Fruit fly (Drosophila melanogaster): Measurements from ENCODE around the gene CG11109.

Gene CG11109

dm6 chr3L:22863367-22864078 is 8.5 kb upstream of the CG11109 start, which contains the start of gene CG33169 (continued):
- TF ChIP-seq oc (tag; optimal IDR thresholded peaks at IDR 0.05) = peak; percentile 76
- peak; percentile 46; the same call in 1 of the 2 replicates for TF ChIP-seq Atf6 (GFP tag; IDR thresholded peaks at IDR 0.05)
- TF ChIP-seq vvl (GFP tag; IDR thresholded peaks at IDR 0.05) = peak; percentile 91
- 0 out of 2 replicates have a peak, but pooled peaks have one; percentile 38 for TF ChIP-seq Nf-YA (GFP tag; IDR thresholded peaks at IDR 0.05)
- peak; percentile 35; the same call in 1 of the 2 replicates for TF ChIP-seq aop (GFP tag; IDR thresholded peaks at IDR 0.05)
- TF ChIP-seq CG1647 (GFP tag; optimal IDR thresholded peaks at IDR 0.05) = peak; percentile 85
- TF ChIP-seq Pdp1 (GFP tag; optimal IDR thresholded peaks at IDR 0.05) = peak; percentile 91 to 94
- TF ChIP-seq wek (GFP tag; optimal IDR thresholded peaks at IDR 0.05) = peak; percentile 54
- TF ChIP-seq Drgx (GFP tag; IDR thresholded peaks at IDR 0.05) = peak; percentile 41; the same call in 1 of the 2 replicates
- TF ChIP-seq Ravus (GFP tag; IDR thresholded peaks at IDR 0.05) = no peak
- TF ChIP-seq CG9932 (GFP tag; IDR thresholded peaks at IDR 0.05) = peak; percentile 94
- peak; percentile 50 for TF ChIP-seq tna (GFP tag; IDR thresholded peaks at IDR 0.05; ENCODE audit: partially characterized antibody)
- peak; percentile 44 for TF ChIP-seq D19B (GFP tag; optimal IDR thresholded peaks at IDR 0.05)
- peak; percentile 56 for TF ChIP-seq CG30020 (tag; optimal IDR thresholded peaks at IDR 0.05)
- peak; percentile 94 for TF ChIP-seq Lhr (GFP tag; optimal IDR thresholded peaks at IDR 0.05)
- TF ChIP-seq ci (GFP tag; IDR thresholded peaks at IDR 0.05) = peak; percentile 92
- peak; percentile 73 for TF ChIP-seq CG10431 (GFP tag; optimal IDR thresholded peaks at IDR 0.05)
- peak; percentile 28 for TF ChIP-seq cg (GFP tag; optimal IDR thresholded peaks at IDR 0.05)
- peak; percentile 99 for TF ChIP-seq Med (GFP tag)
- peak; percentile 91 for TF ChIP-seq jumu (GFP tag; optimal IDR thresholded peaks at IDR 0.05)
- TF ChIP-seq CG18262 (tag; optimal IDR thresholded peaks at IDR 0.05) = no peak
- TF ChIP-seq CkIIα-i1 (GFP tag; IDR thresholded peaks at IDR 0.05) = no peak
- peak; percentile 82 for TF ChIP-seq CG17359 (tag; optimal IDR thresholded peaks at IDR 0.05)
- TF ChIP-seq repo (GFP tag; optimal IDR thresholded peaks at IDR 0.05) = peak; percentile 87
- TF ChIP-seq CG4707 (GFP tag; optimal IDR thresholded peaks at IDR 0.05) = peak; percentile 61
- peak; percentile 47 for TF ChIP-seq CG33557 (GFP tag; optimal IDR thresholded peaks at IDR 0.05)
- peak; percentile 71 for TF ChIP-seq CG13296 (GFP tag; optimal IDR thresholded peaks at IDR 0.05)
- no peak for TF ChIP-seq Poxn (GFP tag; IDR thresholded peaks at IDR 0.05)
- peak; percentile 89 for TF ChIP-seq Mad (GFP tag; optimal IDR thresholded peaks at IDR 0.05)
- TF ChIP-seq CG15269 (tag; optimal IDR thresholded peaks at IDR 0.05) = peak; percentile 69
- peak; percentile 59 for TF ChIP-seq gt (GFP tag; IDR thresholded peaks at IDR 0.05)
- TF ChIP-seq Sry-β (GFP tag; optimal IDR thresholded peaks at IDR 0.05) = peak; percentile 23
- peak; percentile 43 for TF ChIP-seq CG6813 (GFP tag; optimal IDR thresholded peaks at IDR 0.05)
- peak; percentile 34; the same call in 1 of the 2 replicates for TF ChIP-seq CG43689 (GFP tag; IDR thresholded peaks at IDR 0.05)
- TF ChIP-seq croc (GFP tag; conservative IDR thresholded peaks at IDR 0.05) = peak; percentile 56; the same call in 2 of the 3 replicates
- TF ChIP-seq sim (GFP tag; IDR thresholded peaks at IDR 0.05) = no peak
- TF ChIP-seq E2f2 (GFP tag; IDR thresholded peaks at IDR 0.05) = peak; percentile 100
- peak; percentile 74 for TF ChIP-seq Adf1 (GFP tag; IDR thresholded peaks at IDR 0.05)
- no peak for TF ChIP-seq CG17568 (GFP tag; optimal IDR thresholded peaks at IDR 0.05)
- TF ChIP-seq Dbx (GFP tag; IDR thresholded peaks at IDR 0.05) = peak; percentile 93
- TF ChIP-seq eve (GFP tag; optimal IDR thresholded peaks at IDR 0.05) = no peak
- TF ChIP-seq Dll (GFP tag; IDR thresholded peaks at IDR 0.05; ENCODE audit: partially characterized antibody) = peak; percentile 61; the same call in 2 of the 4 replicates
- TF ChIP-seq CG12155 (GFP tag; optimal IDR thresholded peaks at IDR 0.05) = peak; percentile 98
- TF ChIP-seq pzg (GFP tag; optimal IDR thresholded peaks at IDR 0.05) = peak; percentile 99
- peak; percentile 52 for TF ChIP-seq CG15011 (GFP tag; optimal IDR thresholded peaks at IDR 0.05)
- peak; percentile 96 for TF ChIP-seq stwl (tag; optimal IDR thresholded peaks at IDR 0.05)
- peak; percentile 50 for TF ChIP-seq CG9797 (GFP tag; optimal IDR thresholded peaks at IDR 0.05)
- TF ChIP-seq Taf1 (GFP tag; IDR thresholded peaks at IDR 0.05) = no peak
- TF ChIP-seq sens-2 (GFP tag; IDR thresholded peaks at IDR 0.05) = peak; percentile 26; the same call in 1 of the 2 replicates

All from whole organism, embryonic.